Fruit fly (Drosophila melanogaster): Measurements from ENCODE around the gene Mybbp1A.

Gene Mybbp1A

DNA sequence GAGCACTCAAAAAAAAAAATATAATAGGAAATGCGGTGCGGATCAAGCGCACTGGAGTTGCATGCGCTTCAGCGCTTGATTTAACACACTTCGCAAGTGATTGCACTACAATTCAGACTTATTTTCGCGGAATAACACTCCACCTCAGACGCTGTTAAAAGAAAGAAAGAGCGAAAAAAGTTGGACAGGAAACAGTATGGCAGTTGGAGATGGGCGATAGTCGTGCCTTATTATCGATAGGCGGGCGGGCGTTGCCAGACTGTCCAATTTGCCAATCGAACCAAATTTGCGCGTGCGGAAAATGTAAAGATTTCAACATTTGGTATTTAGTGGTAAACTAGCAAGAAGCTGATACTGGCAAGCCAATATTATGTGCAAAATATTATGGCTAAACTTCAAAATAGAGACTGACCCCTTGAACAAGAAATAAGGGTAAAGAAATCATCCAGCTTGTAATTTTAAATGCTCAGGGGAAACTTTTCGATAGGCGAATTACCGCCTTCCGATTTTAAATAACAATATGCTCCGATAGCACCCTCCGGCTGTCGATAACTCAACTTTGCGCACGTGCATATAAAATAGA lies at the start of gene Mybbp1A, which contains the start of gene RpL36:
TSS of gene Mybbp1A (plus strand) at position 535 of the 583 bp plus-strand sequence.
TSS of gene RpL36 (minus strand) at position 245 of the 583 bp plus-strand sequence.
- TF ChIP-seq CG17801 (GFP tag; optimal IDR thresholded peaks at IDR 0.05; ENCODE audit: partially characterized antibody): peak; percentile 49

DNA sequence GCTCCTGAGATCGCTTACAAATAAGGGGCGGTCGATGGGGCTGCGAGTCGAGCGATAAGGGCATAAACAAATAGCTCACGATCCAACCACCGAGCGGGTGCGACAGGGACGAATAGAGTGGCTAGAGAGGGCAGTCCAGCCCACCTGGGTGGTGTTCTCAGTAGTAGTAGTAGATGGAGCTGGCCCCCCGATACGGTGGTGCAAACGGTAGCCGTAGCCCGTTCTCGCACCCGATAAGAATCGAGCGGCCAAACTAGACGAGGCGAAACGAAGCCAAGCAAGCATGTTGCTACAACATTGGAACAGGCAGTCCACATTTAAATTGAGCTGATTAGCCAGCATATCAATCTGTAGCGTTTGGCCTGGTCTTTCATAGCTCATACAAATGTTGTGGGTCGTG lies 48.9 kb upstream of the Mybbp1A start:
- no peak for TF ChIP-seq CG17801 (GFP tag; optimal IDR thresholded peaks at IDR 0.05; ENCODE audit: partially characterized antibody)

DNA sequence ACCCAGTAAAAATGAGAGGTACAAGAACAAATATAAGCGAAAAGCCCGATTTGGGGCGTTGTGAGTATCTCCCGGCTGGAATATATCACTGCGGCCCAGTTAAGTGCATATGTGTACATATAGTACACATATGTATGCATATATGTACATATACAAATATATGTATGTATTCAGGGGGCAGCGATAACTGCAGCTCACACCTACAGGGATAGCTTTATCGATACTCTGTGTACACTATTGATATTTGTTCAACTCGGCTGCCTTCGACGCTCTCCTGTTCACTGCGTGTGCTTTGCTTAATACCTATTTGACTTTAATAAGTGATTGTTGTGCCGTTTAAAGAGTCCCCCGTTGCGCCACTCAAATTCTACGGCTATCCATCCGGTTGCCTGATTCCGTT lies 47.7 kb upstream of the Mybbp1A start, which contains the start of gene vnd:
TSS of gene vnd (plus strand) at position 297 of the 400 bp plus-strand sequence.
- no peak for TF ChIP-seq CG17801 (GFP tag; optimal IDR thresholded peaks at IDR 0.05; ENCODE audit: partially characterized antibody)

DNA sequence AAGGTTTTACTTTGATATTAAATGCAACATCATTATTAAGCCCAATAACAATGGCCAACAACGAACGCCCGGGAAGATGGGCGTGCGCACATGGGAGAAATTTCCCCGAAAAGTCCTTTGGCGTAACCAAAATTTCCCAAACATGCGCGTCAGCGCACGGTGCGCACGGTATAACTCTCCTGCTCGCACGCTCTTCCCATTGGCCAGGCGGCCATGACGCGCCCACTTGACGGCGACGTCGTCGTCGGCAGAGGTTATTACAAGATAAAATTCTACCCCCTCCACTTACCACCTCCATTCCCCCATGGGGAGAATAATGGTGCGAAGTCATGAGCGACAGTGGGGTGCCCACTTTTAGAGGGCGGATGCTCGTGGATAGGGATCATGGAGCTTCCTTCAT lies 40.6 kb upstream of the Mybbp1A start:
- TF ChIP-seq CG17801 (GFP tag; optimal IDR thresholded peaks at IDR 0.05; ENCODE audit: partially characterized antibody): no peak

DNA sequence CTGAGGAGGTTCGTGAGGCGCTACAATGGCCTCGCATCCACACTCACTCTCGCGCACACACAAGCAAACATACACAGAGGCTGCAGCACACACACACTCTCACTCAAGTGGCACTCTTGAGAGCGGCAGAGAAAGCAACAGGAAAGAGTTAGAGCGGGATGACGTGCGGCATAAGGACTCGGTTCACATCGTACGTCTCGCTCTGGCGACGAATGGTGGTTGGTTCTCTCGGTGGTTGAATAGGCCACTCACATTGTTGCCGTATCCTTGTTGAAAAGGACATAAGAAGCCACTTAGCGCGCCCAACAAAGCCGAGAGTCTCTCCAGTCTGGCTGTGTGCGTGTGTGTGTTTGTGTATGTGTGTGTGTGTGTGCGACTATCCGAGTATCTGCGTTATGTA lies 39.1 kb upstream of the Mybbp1A start:
- no peak for TF ChIP-seq CG17801 (GFP tag; optimal IDR thresholded peaks at IDR 0.05; ENCODE audit: partially characterized antibody)

DNA sequence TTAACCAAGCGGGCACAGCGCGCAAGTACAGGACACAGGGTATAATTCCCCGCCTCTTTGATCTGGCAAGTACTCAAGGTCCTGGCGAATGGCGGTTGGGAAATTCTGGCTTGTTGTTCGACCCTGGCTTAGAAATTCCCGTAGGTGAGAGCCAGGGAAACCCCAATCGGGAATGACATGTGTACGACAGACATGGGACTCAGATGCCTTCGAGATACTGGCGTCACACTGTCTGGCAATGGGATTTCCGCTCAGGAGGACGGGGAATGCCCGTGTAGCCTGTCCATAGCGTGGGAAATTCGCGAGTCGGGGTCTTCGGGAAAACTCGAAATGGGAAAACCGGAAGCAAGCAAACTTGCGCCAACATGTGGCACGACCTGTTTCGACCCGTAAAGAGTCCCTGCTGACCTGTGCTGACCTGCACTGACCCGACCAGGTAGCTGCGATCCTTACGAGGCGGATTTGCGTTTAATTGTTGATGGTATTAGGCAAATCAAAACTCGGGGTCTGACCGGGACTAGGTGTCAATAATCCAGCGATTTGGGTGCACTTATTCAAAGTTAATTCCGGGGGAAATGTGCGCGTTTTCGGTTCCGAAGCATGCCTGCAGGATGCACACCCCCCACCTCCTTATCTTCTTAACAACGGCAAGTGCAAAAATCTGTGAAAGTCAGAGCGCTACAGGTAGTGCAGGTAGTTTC lies 36.8 kb upstream of the Mybbp1A start:
- TF ChIP-seq CG17801 (GFP tag; optimal IDR thresholded peaks at IDR 0.05; ENCODE audit: partially characterized antibody): no peak

DNA sequence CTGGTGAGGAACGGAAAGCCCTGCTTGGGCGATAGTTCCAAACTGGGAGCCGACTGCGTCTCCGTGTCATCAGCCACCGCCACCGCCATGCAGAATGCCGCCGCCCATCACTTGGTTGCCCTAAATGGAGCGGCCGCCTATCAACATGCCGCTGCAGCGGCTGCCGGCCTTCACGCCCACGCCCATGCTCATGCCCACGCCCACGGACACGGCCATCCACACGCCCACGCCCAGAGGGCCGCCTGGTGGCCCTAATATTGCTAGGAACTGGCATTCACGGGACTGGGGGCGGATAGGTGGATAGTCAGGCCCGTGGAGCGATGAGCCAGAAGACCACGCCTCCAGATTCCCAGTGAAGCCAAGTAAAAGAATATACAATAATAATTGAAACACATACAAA lies 32.5 kb upstream of the Mybbp1A start:
- no peak for TF ChIP-seq CG17801 (GFP tag; optimal IDR thresholded peaks at IDR 0.05; ENCODE audit: partially characterized antibody)

DNA sequence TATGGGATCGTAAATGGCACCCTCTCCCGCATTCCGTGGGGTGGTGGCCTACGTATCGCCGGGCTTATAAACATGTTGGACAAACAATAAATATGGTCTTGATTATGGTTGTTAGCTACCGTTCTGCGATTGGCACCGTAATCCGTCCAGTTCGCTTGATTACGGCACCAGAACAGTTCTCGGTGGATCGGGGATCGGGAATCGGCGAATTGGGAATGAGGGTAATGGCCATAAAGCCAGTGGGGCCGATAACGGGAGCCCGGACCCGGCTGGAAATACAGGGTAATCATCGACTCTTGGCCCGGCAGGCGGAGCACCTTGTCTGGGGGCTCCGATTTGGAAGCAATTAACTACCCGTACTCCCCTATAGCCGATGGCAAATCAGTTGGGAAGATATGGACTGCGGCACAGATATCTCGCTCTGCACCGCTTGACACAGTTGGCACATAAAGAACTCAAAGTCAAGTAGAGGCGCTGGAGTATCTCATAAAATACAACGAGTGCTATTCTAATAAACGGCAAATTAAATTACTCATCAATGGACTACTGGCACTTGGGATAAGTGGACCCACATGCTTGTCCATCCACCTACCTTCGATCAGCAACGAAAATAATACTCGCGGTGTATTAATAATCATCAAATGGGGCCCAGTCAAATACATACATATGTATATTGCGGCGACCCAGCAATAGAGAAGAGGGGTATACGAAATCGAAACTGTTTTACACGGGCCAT lies 31.1 kb upstream of the Mybbp1A start:
- TF ChIP-seq CG17801 (GFP tag; optimal IDR thresholded peaks at IDR 0.05; ENCODE audit: partially characterized antibody): no peak

DNA sequence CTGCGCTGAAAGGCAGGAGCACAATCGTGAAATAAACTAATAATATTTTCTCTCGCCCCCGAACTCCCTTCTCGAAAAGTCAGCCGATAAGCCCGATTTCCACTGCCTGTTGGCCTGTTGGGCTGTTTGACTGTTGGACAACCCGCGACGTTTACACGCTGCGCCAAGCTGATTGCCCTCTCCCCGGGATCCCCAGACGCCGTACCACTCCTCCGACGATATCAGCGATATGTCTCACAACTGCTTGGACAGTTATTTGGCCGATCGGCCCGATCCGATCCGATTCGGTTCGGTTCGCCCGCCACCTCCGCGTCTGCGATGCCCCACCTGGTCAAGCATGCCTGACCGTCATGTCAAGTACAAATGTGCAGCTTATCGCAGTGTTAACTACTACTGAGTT lies 29.8 kb upstream of the Mybbp1A start:
- TF ChIP-seq CG17801 (GFP tag; optimal IDR thresholded peaks at IDR 0.05; ENCODE audit: partially characterized antibody): no peak

DNA sequence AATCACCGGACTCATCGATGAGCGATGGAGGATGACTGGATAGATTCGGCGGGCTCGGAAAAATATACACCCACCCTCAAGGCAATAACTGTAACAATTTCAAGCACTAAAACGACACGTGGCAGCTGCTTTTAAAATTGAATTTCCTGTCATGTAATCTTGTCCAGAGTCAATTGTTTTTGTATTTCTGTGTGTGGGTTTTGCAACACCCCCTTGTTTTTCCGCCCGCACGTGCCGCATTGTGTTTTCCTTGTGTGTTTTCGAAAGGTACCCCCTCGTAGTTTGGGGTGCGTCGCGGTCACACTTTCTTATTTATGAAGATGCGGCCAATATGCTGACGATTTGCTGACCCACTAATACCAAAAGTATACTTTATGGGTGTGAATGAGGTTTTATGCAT lies 27.6 kb upstream of the Mybbp1A start:
- TF ChIP-seq CG17801 (GFP tag; optimal IDR thresholded peaks at IDR 0.05; ENCODE audit: partially characterized antibody): no peak

DNA sequence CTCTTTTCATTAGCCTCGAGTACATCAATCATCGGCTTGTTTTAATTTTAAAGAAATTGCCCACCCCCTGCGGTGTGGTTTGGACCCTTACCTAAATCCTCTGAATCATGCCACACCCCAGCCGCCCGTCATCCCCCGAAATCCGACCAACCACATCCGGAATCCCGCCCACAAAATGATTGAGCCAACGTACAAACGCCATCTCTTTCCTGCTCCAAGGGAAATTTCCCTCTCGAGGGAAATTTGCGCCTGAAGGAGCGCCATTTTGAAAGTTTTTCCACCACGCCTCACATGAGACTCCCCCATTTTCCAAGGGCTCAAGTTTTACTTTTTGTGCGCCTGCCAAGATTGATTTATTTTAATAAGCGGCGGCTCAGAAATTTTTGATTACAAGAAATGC lies 19.5 kb upstream of the Mybbp1A start:
- no peak for TF ChIP-seq CG17801 (GFP tag; optimal IDR thresholded peaks at IDR 0.05; ENCODE audit: partially characterized antibody)

DNA sequence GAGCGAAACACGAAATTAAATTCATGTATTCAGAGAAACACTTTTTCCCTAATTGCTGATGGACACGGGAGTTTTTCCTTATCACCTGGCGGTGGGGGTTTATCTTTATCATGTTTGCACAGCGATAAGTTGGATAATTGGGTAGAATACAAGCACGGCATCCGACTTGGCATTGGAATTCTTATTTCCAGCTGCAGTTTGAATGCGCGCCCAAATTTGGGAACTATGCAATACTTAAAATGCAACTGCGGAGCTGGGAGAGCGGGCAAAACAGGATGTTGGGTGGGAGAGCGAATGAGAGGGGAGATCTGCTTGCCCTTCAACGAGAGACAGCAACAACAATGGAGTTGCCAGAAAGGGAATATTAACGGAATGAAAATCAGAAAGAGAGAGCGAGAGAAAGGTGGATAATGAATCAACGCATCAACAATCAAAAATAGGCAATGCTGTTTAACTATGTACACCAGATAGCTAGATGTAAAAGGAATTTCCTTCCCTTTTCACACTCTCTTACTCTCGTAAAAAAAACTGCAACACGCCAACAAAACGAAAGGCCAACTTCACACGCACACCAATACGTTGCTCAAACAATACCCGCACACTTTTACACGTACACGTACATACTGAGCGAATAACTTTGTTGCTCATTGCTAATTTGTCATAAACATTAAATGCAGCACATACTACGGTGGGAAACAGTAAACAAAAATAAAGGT lies 12.7 kb upstream of the Mybbp1A start:
- TF ChIP-seq CG17801 (GFP tag; optimal IDR thresholded peaks at IDR 0.05; ENCODE audit: partially characterized antibody): no peak

DNA sequence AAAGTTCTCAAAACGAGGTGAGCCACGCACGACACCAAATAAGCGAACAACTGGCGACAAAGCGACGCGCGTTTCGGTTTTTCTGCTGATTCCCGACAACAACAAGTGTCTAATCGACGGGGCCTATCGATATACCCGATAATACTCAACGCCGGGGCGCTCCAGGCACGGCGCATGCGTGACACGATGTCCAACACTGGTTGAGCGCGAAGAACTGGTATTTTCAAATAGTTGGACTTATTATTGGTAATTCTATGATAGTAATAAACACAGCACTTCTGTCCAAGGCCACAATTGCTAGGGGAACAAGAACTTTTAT lies 12.1 kb upstream of the Mybbp1A start:
- no peak for TF ChIP-seq CG17801 (GFP tag; optimal IDR thresholded peaks at IDR 0.05; ENCODE audit: partially characterized antibody)

DNA sequence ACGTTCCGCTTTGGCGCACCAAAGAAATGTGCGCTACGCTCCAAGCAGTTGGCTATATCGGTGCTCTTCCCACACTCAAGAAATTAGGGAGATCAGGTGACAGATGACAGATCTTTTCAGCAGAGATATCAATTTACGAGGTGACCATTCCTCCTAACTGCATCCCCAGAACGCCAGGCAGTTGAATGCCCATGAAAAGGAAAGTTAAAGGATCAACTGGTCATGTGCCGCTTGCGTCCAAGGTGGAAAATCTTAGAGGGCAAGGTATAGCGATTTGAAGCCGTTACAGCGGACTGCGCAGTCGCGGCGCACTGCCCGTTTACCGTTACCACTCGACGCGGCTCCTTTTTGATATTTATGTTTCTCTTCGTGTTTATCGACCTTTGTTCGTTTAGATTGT lies 11.0 kb upstream of the Mybbp1A start:
- TF ChIP-seq CG17801 (GFP tag; optimal IDR thresholded peaks at IDR 0.05; ENCODE audit: partially characterized antibody): peak; percentile 48
